Fruit fly (Drosophila melanogaster) S2 (cell line): ENCODE results near the gene CG11537.

Experiments used
- CG8478 ChIP-seq: fragments of >200 bp; optimal IDR thresholded peaks from 2 replicates; lab custom pipeline; 2018
- CTCF ChIP-seq, 2 experiments: fragments of >200 bp; optimal IDR thresholded peaks; 2 replicates each; lab custom pipeline; 2018

dm6 chr3L:3095590-3095989, 47.7 kb downstream of the CG11537 start:
- TF ChIP-seq CTCF (optimal IDR thresholded peaks at IDR 0.05; lab: Kevin White, UChicago) (no peak), CG8478 (lab: Kevin White, UChicago) (no peak)
